Worm (Caenorhabditis elegans): ENCODE results near the gene F45D3.4.

DNA sequence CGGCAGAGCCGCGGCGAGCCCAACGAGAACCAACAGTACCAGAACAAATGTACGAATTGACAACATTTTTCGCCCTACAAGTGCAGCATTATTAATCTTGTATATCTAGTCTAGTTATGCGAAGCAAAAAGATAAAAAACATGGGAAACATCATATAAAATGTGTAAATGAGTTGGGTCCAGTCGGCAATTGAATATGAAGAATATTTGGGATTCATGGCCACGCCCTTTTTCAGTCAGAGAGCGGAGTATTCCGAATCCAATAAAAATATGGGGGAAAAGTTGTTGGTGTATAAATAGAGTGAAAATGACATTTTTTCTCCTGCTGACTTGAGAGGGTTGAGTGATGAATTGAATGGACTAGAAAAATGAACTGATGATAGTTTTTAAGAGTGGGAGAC is 46.8 kb downstream of the F45D3.4 start, which contains the start of gene nlp-46:
- TF ChIP-seq pha-4 (tag; optimal IDR thresholded peaks at IDR 0.05) (no peak), hlh-6 (tag; optimal IDR thresholded peaks at IDR 0.05) (no peak), unc-55 (GFP tag; optimal IDR thresholded peaks at IDR 0.05) (no peak), ceh-19 (GFP tag; optimal IDR thresholded peaks at IDR 0.05) (no peak), dmd-4 (tag; optimal IDR thresholded peaks at IDR 0.05; ENCODE audit: borderline replicate concordance) (no peak)
